Fruit fly (Drosophila melanogaster): ENCODE data around the gene Non2.

Non2 gene

DNA sequence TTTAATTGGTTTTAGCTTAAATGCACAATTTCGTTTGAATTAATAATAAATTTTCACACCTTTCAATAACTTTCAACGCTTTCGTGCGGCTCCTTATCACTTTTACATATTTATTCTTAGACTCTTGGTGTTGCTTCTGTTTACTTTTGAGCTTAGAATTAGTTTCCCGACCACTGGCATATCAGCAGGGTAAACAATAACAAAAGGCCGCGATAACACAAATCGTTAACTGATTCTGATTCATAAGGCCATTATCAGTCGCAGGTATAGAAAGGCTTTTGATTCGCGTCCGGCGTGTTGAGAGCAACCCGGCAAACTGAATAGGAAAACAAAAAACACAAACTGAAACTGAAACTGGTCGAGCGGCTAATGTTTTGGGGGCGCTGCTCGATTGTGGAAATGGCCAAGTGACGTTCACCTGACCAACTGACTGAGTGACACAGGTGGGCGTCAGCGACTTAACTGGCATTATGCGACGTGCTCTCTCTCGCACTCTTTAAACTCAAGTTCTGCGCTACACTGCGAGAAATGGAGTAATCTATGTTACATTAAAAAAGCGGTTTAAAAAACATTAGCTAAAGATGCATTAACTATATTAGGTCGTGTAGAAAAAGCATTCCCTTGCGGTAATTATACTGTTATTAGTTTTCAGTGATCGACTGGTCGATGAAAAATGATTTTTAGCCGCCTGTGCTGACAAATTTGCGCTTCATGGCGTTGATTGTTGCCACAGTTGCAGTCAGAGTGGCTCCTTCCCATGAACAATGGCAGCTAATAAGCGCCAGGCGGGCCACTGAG is 32.2 kb upstream of the Non2 start:
- no peak for TF ChIP-seq CG3407 (GFP tag; optimal IDR thresholded peaks at IDR 0.05)
- no peak for TF ChIP-seq CG30020 (tag; optimal IDR thresholded peaks at IDR 0.05)
- peak; percentile 21 for TF ChIP-seq az2 (GFP tag; optimal IDR thresholded peaks at IDR 0.05)
- TF ChIP-seq HHEX (GFP tag; optimal IDR thresholded peaks at IDR 0.05), result no peak
- no peak for TF ChIP-seq Chrac-16 (GFP tag; optimal IDR thresholded peaks at IDR 0.05)
- no peak for TF ChIP-seq CG18619 (GFP tag; optimal IDR thresholded peaks at IDR 0.05)
- no peak for TF ChIP-seq CG9817 (tag; optimal IDR thresholded peaks at IDR 0.05)
- TF ChIP-seq CG8290 (GFP tag; optimal IDR thresholded peaks at IDR 0.05), result no peak
- TF ChIP-seq CG8290 (tag; optimal IDR thresholded peaks at IDR 0.05), result no peak
- no peak for TF ChIP-seq Mad (GFP tag; optimal IDR thresholded peaks at IDR 0.05)
- TF ChIP-seq lbe (GFP tag; optimal IDR thresholded peaks at IDR 0.05), result no peak
- TF ChIP-seq bigmax (GFP tag; optimal IDR thresholded peaks at IDR 0.05), result no peak
- TF ChIP-seq gce (GFP tag; IDR thresholded peaks at IDR 0.05), result 0 out of 3 replicates have a peak, but pooled peaks have one; percentile 41
- no peak for TF ChIP-seq CG1529 (GFP tag; optimal IDR thresholded peaks at IDR 0.05)
- peak; percentile 17 for TF ChIP-seq gem (tag; optimal IDR thresholded peaks at IDR 0.05)
- TF ChIP-seq CG2889 (GFP tag; IDR thresholded peaks at IDR 0.05), result no peak
- TF ChIP-seq chinmo (GFP tag; IDR thresholded peaks at IDR 0.05; ENCODE audit: partially characterized antibody), result peak; percentile 48; the same call in 1 of the 4 replicates
- no peak for TF ChIP-seq CG11456 (GFP tag; IDR thresholded peaks at IDR 0.05)
- no peak for TF ChIP-seq CG8089 (GFP tag; optimal IDR thresholded peaks at IDR 0.05)
- no peak for TF ChIP-seq hkb (optimal IDR thresholded peaks at IDR 0.05)
- peak; percentile 7; the same call in 1 of the 2 replicates for TF ChIP-seq hkb (GFP tag; IDR thresholded peaks at IDR 0.05)
- TF ChIP-seq lab (GFP tag; optimal IDR thresholded peaks at IDR 0.05), result peak; percentile 40
- peak; percentile 43; the same call in 1 of the 2 replicates for TF ChIP-seq ttk (GFP tag; IDR thresholded peaks at IDR 0.05)
- no peak for TF ChIP-seq zfh1 (GFP tag; IDR thresholded peaks at IDR 0.05)
- TF ChIP-seq nerfin-1 (tag; optimal IDR thresholded peaks at IDR 0.05), result peak; percentile 16
- TF ChIP-seq her (GFP tag; optimal IDR thresholded peaks at IDR 0.05), result no peak
- no peak for TF ChIP-seq CG2199 (GFP tag; IDR thresholded peaks at IDR 0.05)
- TF ChIP-seq CG12104 (GFP tag; optimal IDR thresholded peaks at IDR 0.05), result no peak
- TF ChIP-seq schlank (tag; optimal IDR thresholded peaks at IDR 0.05), result no peak
- TF ChIP-seq tup (GFP tag; optimal IDR thresholded peaks at IDR 0.05), result no peak
- TF ChIP-seq pita (GFP tag; optimal IDR thresholded peaks at IDR 0.05), result no peak
- no peak for TF ChIP-seq CG4820 (GFP tag; optimal IDR thresholded peaks at IDR 0.05)
- no peak for TF ChIP-seq CG32532 (GFP tag; IDR thresholded peaks at IDR 0.05)
- TF ChIP-seq CG2875 (GFP tag; optimal IDR thresholded peaks at IDR 0.05), result no peak
- TF ChIP-seq CG10565 (GFP tag; optimal IDR thresholded peaks at IDR 0.05), result no peak
- TF ChIP-seq Poxn (GFP tag; IDR thresholded peaks at IDR 0.05), result no peak
- no peak for TF ChIP-seq en (GFP tag; optimal IDR thresholded peaks at IDR 0.05)
- TF ChIP-seq pum (GFP tag; optimal IDR thresholded peaks at IDR 0.05), result no peak
- no peak for TF ChIP-seq CG18599 (GFP tag; optimal IDR thresholded peaks at IDR 0.05)
- TF ChIP-seq E2f1 (GFP tag; IDR thresholded peaks at IDR 0.05), result no peak
- TF ChIP-seq wdn (GFP tag; IDR thresholded peaks at IDR 0.05), result no peak
- TF ChIP-seq ERR (GFP tag; optimal IDR thresholded peaks at IDR 0.05), result no peak
- no peak for TF ChIP-seq emc (GFP tag; optimal IDR thresholded peaks at IDR 0.05)
- no peak for TF ChIP-seq CG13775 (GFP tag; optimal IDR thresholded peaks at IDR 0.05)
- TF ChIP-seq Six4 (GFP tag; optimal IDR thresholded peaks at IDR 0.05), result no peak
- TF ChIP-seq dmrt99B (tag; optimal IDR thresholded peaks at IDR 0.05), result no peak
- TF ChIP-seq nom (GFP tag; optimal IDR thresholded peaks at IDR 0.05), result no peak
- no peak for TF ChIP-seq pfk (GFP tag; optimal IDR thresholded peaks at IDR 0.05)
- TF ChIP-seq Abd-B (GFP tag; optimal IDR thresholded peaks at IDR 0.05), result no peak
- TF ChIP-seq CG31365 (tag; optimal IDR thresholded peaks at IDR 0.05), result no peak
- no peak for TF ChIP-seq toy (GFP tag; IDR thresholded peaks at IDR 0.05)

Measured in whole organism, embryonic.